Worm (Caenorhabditis elegans): ENCODE data around the gene fbxc-42.

fbxc-42 gene

DNA sequence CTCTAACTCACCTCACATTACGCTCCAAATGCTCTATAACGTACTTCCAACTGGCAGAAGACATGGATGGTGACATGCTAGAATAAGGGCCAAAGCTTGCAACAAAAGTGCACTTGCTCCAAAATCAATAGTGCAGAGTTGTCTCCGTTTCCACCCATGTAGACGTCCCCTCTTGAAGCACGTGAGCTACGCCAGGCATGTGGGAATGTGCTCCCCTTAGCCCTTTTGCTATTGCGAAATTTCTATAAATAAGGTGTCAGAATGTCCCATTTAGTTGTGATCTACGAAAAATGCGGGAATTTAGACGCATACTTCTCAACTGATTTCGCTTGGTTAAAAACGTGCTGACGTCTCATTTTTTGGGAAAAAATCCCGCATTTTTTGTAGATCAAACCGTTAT, 41.0 kb upstream of the fbxc-42 start:
- TF ChIP-seq lsy-2 (tag; optimal IDR thresholded peaks at IDR 0.05): no peak
- no peak for TF ChIP-seq ztf-11 (tag; optimal IDR thresholded peaks at IDR 0.05)
- TF ChIP-seq isw-1 (GFP tag; IDR thresholded peaks at IDR 0.05): peak; percentile 19; the same call in 1 of the 2 replicates
- no peak for TF ChIP-seq lin-13 (GFP tag; optimal IDR thresholded peaks at IDR 0.05)
- TF ChIP-seq lin-35 (GFP tag; optimal IDR thresholded peaks at IDR 0.05): peak in 1 of 2 experiments; percentile 2
- no peak for TF ChIP-seq pag-3 (tag; optimal IDR thresholded peaks at IDR 0.05; ENCODE audit: borderline replicate concordance, insufficient read depth)
- peak; percentile 52 for TF ChIP-seq fkh-8 (tag; optimal IDR thresholded peaks at IDR 0.05)
- peak; percentile 56 for TF ChIP-seq lin-14 (GFP tag; optimal IDR thresholded peaks at IDR 0.05)
- no peak for TF ChIP-seq C16A3.4 (tag; optimal IDR thresholded peaks at IDR 0.05)
- TF ChIP-seq nhr-237 (tag; optimal IDR thresholded peaks at IDR 0.05): no peak
- peak in 2 of 3 experiments; percentile 19 to 45 for TF ChIP-seq ceh-82 (tag; optimal IDR thresholded peaks at IDR 0.05)
- no peak for TF ChIP-seq efl-3 (GFP tag; optimal IDR thresholded peaks at IDR 0.05)
- TF ChIP-seq zip-4 (GFP tag; optimal IDR thresholded peaks at IDR 0.05): peak; percentile 48
- peak in 1 of 3 experiments; percentile 17 for TF ChIP-seq dpl-1 (GFP tag; optimal IDR thresholded peaks at IDR 0.05)
- peak; percentile 21 for TF ChIP-seq unc-86 (tag; optimal IDR thresholded peaks at IDR 0.05)

DNA sequence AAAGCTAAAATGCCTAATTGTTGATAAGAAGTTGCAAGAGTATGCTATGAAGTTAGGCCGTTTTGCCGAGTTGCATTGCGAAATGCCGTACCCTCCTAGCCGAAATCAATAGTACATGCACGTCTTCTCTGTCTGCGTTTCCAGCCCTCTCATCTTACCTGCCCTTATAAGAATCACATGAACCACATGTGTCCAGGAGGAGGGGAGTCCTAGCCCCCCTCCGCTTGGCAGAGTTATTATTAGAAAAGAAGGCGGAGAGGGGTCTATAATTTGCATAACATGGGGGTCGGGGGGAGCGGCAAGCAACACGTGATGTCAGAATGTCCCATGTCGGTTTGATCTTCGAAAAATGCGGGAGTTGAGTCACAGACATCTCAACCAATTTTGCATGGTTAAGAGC, 38.3 kb upstream of the fbxc-42 start:
- TF ChIP-seq efl-1 (optimal IDR thresholded peaks at IDR 0.05) (no peak), efl-1 (GFP tag; optimal IDR thresholded peaks at IDR 0.05 in 1 of 2) (peak in 1 of 2 experiments; percentile 59), ceh-82 (tag; optimal IDR thresholded peaks at IDR 0.05) (peak in 1 of 3 experiments; percentile 5), mab-9 (GFP tag; IDR thresholded peaks at IDR 0.05) (no peak), aha-1 (tag; optimal IDR thresholded peaks at IDR 0.05) (no peak), fkh-8 (tag; optimal IDR thresholded peaks at IDR 0.05) (peak; percentile 9), lin-14 (GFP tag; optimal IDR thresholded peaks at IDR 0.05) (peak; percentile 31), nhr-71 (tag; optimal IDR thresholded peaks at IDR 0.05) (no peak)

DNA sequence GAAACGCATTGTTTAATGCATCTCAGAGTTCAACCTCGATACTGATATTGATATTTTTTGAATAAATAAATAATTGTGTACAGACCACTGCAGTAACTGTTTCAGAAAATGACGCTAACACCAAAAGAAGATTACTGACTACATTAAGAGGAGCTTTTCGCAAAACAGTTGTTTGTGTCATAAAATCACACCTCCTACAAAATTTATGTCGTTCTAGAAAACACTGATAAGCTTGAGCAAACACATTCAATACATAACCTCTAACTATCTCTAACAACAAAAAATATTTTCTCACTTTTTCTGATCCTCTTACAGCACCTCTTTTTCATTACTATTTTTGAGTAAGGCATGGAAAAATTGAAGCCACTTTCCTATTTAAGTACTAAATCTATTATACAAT, 36.8 kb upstream of the fbxc-42 start, which contains the start of gene fbxc-7:
Gene fbxc-7 (plus strand): TSS at position 301 of the 400 bp plus-strand sequence.
- peak; percentile 15 for TF ChIP-seq elt-2 (tag; optimal IDR thresholded peaks at IDR 0.05)

DNA sequence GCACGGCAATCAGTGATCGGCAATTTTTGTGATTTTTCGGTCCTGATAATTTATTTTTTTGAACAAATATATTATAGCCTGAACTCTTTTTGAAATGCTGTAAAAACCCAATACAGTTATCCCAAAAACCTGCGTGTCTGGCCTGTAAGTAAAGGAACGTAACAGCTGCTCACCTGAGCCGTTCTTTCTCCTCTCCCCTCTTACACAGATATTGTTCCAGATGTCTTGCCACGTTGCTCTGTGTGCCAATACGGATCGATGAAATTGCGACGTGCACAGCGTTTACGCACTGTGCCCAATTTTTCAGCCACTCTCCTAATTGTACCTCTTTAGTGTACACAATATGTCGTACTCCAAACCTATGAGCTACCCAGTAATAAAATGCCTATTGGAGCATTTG, 32.8 kb upstream of the fbxc-42 start, which contains the start of gene sdz-4:
Gene sdz-4 (plus strand): TSS at position 301 of the 400 bp plus-strand sequence.
- TF ChIP-seq unc-62 (GFP tag; optimal IDR thresholded peaks at IDR 0.05): no peak
- no peak for TF ChIP-seq nhr-90 (tag; optimal IDR thresholded peaks at IDR 0.05; ENCODE audit: poor library complexity)
- TF ChIP-seq lin-14 (GFP tag; optimal IDR thresholded peaks at IDR 0.05): no peak
- TF ChIP-seq skn-1 (tag; optimal IDR thresholded peaks at IDR 0.05): no peak
- no peak for TF ChIP-seq nhr-76 (tag; optimal IDR thresholded peaks at IDR 0.05)
- TF ChIP-seq fos-1 (tag; optimal IDR thresholded peaks at IDR 0.05): no peak
- no peak for TF ChIP-seq elt-3 (tag; optimal IDR thresholded peaks at IDR 0.05)
- no peak for TF ChIP-seq nhr-77 (tag; optimal IDR thresholded peaks at IDR 0.05)
- no peak for TF ChIP-seq mep-1 (tag; optimal IDR thresholded peaks at IDR 0.05)
- no peak for TF ChIP-seq nhr-71 (tag; optimal IDR thresholded peaks at IDR 0.05)
- no peak for TF ChIP-seq nhr-12 (tag; optimal IDR thresholded peaks at IDR 0.05)
- no peak for TF ChIP-seq efl-1 (optimal IDR thresholded peaks at IDR 0.05)
- TF ChIP-seq efl-1 (GFP tag; optimal IDR thresholded peaks at IDR 0.05 in 1 of 2): no peak
- no peak for TF ChIP-seq nhr-19 (GFP tag; conservative IDR thresholded peaks at IDR 0.05)
- TF ChIP-seq nhr-28 (tag; optimal IDR thresholded peaks at IDR 0.05): no peak

DNA sequence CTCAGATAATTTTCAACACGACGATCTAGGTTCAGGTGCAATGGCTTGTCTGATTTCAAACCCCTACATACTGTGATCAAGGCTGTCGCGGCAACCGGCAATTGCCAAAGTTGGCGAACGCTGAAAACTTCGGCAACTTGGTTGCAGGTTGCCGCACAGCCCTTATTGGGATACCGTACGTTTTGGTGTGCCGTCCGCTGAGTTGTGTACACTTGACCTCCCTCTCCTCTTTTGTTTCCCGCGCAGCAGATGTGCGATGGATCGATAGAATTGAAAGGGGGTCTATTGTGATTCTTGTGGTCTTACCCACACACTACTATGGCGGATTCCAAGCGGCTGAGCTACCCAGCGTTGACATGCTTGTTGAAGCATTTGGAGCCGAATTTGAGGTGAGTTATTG, 31.2 kb upstream of the fbxc-42 start, which contains the start of the genes C32B5.18 and C32B5.7:
Gene C32B5.18 (plus strand): TSS at position 301 of the 400 bp plus-strand sequence.
Gene C32B5.7 (plus strand): TSS at position 311 of the 400 bp plus-strand sequence.
- no peak for TF ChIP-seq egl-13 (tag; optimal IDR thresholded peaks at IDR 0.05)
- TF ChIP-seq irx-1 (tag; optimal IDR thresholded peaks at IDR 0.05): no peak
- no peak for TF ChIP-seq dpl-1 (GFP tag; optimal IDR thresholded peaks at IDR 0.05)
